Fruit fly (Drosophila melanogaster): Measurements from ENCODE around the gene CG13083.

CG13083 gene

dm6 chr2L:19454070-19454751 is 33.1 kb upstream of the CG13083 start, which contains the start of gene CG10026:
Gene CG10026, plus strand, starts transcription at chr2L:19454256.
- TF ChIP-seq fd85E (GFP tag; optimal IDR thresholded peaks at IDR 0.05) (no peak), Met (GFP tag; optimal IDR thresholded peaks at IDR 0.05) (peak; percentile 30), achi (GFP tag; optimal IDR thresholded peaks at IDR 0.05) (peak; percentile 72), dac (GFP tag; optimal IDR thresholded peaks at IDR 0.05) (no peak), fd59A (GFP tag; optimal IDR thresholded peaks at IDR 0.05) (peak; percentile 61), Gug (GFP tag; IDR thresholded peaks at IDR 0.05) (no peak), CG3919 (GFP tag; optimal IDR thresholded peaks at IDR 0.05) (peak; percentile 38), vri (GFP tag; optimal IDR thresholded peaks at IDR 0.05) (peak; percentile 44), Eip75B (GFP tag; optimal IDR thresholded peaks at IDR 0.05) (peak; percentile 23), salr (GFP tag; optimal IDR thresholded peaks at IDR 0.05) (peak in 1 of 2 experiments; percentile 42), spab (GFP tag; optimal IDR thresholded peaks at IDR 0.05) (peak; percentile 51), Blimp-1 (GFP tag; optimal IDR thresholded peaks at IDR 0.05) (no peak), Sox15 (GFP tag; optimal IDR thresholded peaks at IDR 0.05) (no peak), CG8632 (GFP tag; optimal IDR thresholded peaks at IDR 0.05) (peak; percentile 45), CG10631 (GFP tag; optimal IDR thresholded peaks at IDR 0.05) (peak; percentile 44), net (GFP tag; optimal IDR thresholded peaks at IDR 0.05) (peak; percentile 35), Ets96B (tag; optimal IDR thresholded peaks at IDR 0.05) (peak; percentile 61), pdm3 (GFP tag; optimal IDR thresholded peaks at IDR 0.05) (peak; percentile 58), Lpt (GFP tag; optimal IDR thresholded peaks at IDR 0.05) (no peak), fkh (GFP tag; optimal IDR thresholded peaks at IDR 0.05) (no peak), CG8119 (GFP tag; IDR thresholded peaks at IDR 0.05) (peak; percentile 45; the same call in 2 of the 3 replicates), Hr39 (GFP tag; optimal IDR thresholded peaks at IDR 0.05) (peak; percentile 27), CG34406 (GFP tag; optimal IDR thresholded peaks at IDR 0.05) (peak; percentile 44), CG6808 (GFP tag; optimal IDR thresholded peaks at IDR 0.05) (peak; percentile 74), OdsH (GFP tag; optimal IDR thresholded peaks at IDR 0.05) (peak; percentile 53), lz (GFP tag; optimal IDR thresholded peaks at IDR 0.05) (peak; percentile 58), CG6854 (GFP tag; optimal IDR thresholded peaks at IDR 0.05) (no peak), CG4318 (GFP tag; optimal IDR thresholded peaks at IDR 0.05) (no peak), Hr38 (GFP tag; optimal IDR thresholded peaks at IDR 0.05) (no peak), Sox14 (GFP tag; optimal IDR thresholded peaks at IDR 0.05) (peak; percentile 60), CG9139 (GFP tag; optimal IDR thresholded peaks at IDR 0.05) (peak; percentile 13), cyc (GFP tag; optimal IDR thresholded peaks at IDR 0.05) (no peak), CG31627 (GFP tag; optimal IDR thresholded peaks at IDR 0.05) (peak; percentile 35), CG15336 (GFP tag; IDR thresholded peaks at IDR 0.05) (no peak), esn (GFP tag; optimal IDR thresholded peaks at IDR 0.05) (peak; percentile 61), Smox (GFP tag; optimal IDR thresholded peaks at IDR 0.05) (peak; percentile 57), Sox102F (GFP tag; optimal IDR thresholded peaks at IDR 0.05) (peak; percentile 52), Ets21C (GFP tag; optimal IDR thresholded peaks at IDR 0.05) (peak; percentile 32), CG11902 (GFP tag; optimal IDR thresholded peaks at IDR 0.05) (no peak), dsx (GFP tag; optimal IDR thresholded peaks at IDR 0.05; ENCODE audit: poor library complexity, severe bottlenecking) (no peak), CG6276 (GFP tag; optimal IDR thresholded peaks at IDR 0.05) (peak; percentile 20), svp (GFP tag) (peak; percentile 57), CG8319 (GFP tag; optimal IDR thresholded peaks at IDR 0.05) (no peak), CG6792 (GFP tag; optimal IDR thresholded peaks at IDR 0.05) (no peak), CG32006 (GFP tag; optimal IDR thresholded peaks at IDR 0.05) (peak; percentile 48), CG6163 (GFP tag; IDR thresholded peaks at IDR 0.05) (no peak), CG16779 (tag; optimal IDR thresholded peaks at IDR 0.05) (peak; percentile 39), Eip93F (GFP tag; optimal IDR thresholded peaks at IDR 0.05) (no peak), CG10669 (GFP tag; optimal IDR thresholded peaks at IDR 0.05) (peak; percentile 63), CG3032 (tag; optimal IDR thresholded peaks at IDR 0.05) (peak; percentile 67), Hr4 (GFP tag; optimal IDR thresholded peaks at IDR 0.05) (peak; percentile 40)
